Worm (Caenorhabditis elegans) whole organism, L2 larva: Measurements from ENCODE around the gene col-178.

ENCODE experiments used
- nhr-12 ChIP-seq: fragments of 150-350 bp; optimal IDR thresholded peaks from 2 replicates; lab custom pipeline; 2014; ENCODE audit warnings: missing biosample characterization, missing genetic modification characterization
- nhr-23 ChIP-seq: fragments of 150-350 bp; optimal IDR thresholded peaks from 2 replicates; lab custom pipeline; 2014; ENCODE audit warnings: missing biosample characterization, missing genetic modification reagents, missing genetic modification characterization
- sem-4 ChIP-seq: fragments of 150-350 bp; optimal IDR thresholded peaks from 2 replicates; lab custom pipeline; 2014; ENCODE audit warnings: missing biosample characterization, missing genetic modification reagents, missing genetic modification characterization
- unc-62 ChIP-seq: fragments of 150-350 bp; optimal IDR thresholded peaks from 2 replicates; lab custom pipeline; 2014; ENCODE audit warnings: missing biosample characterization, missing genetic modification reagents, missing genetic modification characterization

Gene col-178

DNA sequence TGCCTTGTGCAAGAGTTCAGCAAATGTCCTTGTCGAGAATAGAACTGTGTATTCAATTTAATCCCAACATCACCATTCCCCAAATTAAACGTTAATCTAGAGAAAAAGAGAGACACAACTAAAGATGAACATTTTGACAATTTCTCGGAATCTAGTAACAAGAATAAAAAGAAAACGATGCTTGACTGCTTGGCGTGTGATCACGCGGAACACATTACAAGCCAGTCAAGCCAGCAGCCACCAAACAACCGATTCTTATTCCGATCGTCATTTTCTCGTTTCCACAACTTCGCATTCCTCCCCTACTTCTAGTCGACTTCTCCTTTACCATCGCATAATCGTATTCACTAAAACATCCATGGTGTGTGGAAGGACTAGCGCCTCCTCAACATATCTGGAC lies 50.1 kb downstream of the col-178 start:
- TF ChIP-seq sem-4 (tag; lab: Kevin White, UChicago) (no peak), unc-62 (GFP tag; lab: Kevin White, UChicago) (no peak), nhr-23 (tag; lab: Kevin White, UChicago) (no peak), nhr-12 (tag; lab: Kevin White, UChicago) (no peak)
